Worm (Caenorhabditis elegans): ENCODE measurements around the gene Y57E12AL.1.

Gene Y57E12AL.1

DNA sequence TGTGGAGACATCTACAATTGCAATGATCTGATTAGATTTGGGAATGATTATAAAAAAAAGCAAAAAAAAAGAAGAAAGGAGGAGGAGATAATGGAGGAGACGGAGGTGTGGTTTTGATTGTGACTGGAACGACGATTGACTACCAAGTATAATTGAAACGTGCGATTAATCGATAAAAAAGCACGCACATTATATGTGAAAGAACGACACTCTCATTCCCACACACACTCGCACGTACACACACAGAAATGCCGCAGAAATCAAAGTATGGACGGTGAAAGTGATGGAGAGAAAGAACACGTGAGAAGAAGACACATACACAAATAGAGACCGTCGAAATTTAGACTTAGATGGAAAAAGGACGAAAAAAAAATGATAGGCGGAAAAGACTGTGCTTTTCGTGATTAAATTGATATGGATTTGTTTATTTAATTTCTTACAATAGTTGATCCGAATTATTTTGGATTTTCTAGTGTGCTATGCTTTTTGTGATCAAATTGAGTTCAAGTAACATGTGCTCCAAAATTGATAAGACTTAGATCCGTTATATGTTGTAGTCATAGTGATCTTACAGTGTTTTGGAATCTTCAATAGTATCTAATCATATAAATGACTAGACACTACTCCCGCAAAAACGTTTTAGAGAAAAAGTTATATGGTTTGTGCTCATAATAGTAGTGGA, 33.5 kb downstream of the Y57E12AL.1 start, which contains the start of gene nhr-135 (continued):
- no peak for TF ChIP-seq F10E7.11 (tag; optimal IDR thresholded peaks at IDR 0.05)
- peak; percentile 92 for TF ChIP-seq nhr-80 (tag; optimal IDR thresholded peaks at IDR 0.05)
- TF ChIP-seq Y95B8A.8 (GFP tag; IDR thresholded peaks at IDR 0.05): no peak

DNA sequence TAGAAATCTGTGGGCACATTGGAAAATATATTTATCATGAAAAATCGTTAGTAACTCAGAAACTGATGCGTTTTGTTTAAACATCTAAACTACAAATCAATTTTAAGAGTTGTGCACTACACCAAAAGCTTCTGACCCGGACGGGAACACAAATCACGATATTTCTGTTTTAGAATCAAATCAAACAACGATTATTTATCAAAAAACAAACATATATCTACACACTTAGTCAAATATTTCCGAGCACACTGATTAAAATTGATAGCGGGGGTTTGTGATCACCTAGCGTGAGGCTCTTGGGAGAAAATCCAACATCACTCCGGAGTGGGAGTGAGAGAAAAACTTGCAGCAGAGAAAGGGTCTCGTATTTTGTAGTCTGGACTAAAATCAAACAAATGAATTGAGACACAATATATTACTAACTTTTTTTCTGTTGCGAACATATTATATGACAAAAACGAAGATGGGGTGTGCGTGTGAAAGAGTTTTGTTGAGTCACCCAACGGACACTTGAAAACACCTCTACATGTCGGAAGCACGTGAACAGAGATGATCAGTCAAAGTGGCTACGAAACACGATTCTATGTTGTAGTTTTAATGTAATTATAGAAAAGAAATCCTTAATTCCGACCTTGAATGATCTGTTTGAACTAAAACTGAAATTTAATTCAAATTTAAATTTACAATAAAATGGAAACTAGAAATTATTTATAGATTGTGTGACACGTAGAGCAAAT, 35.1 kb downstream of the Y57E12AL.1 start:
- TF ChIP-seq akir-1 (GFP tag; optimal IDR thresholded peaks at IDR 0.05) (no peak), nhr-80 (tag; optimal IDR thresholded peaks at IDR 0.05) (peak; percentile 40)

- TF ChIP-seq lir-1 (GFP tag; conservative IDR thresholded peaks at IDR 0.05): no peak
- no peak for TF ChIP-seq F52B5.7 (tag; optimal IDR thresholded peaks at IDR 0.05)
- TF ChIP-seq F10E7.11 (tag; optimal IDR thresholded peaks at IDR 0.05): no peak
- no peak for TF ChIP-seq dox-1 (GFP tag; IDR thresholded peaks at IDR 0.05)
- TF ChIP-seq F57A8.1 (GFP tag; optimal IDR thresholded peaks at IDR 0.05): no peak
- TF ChIP-seq F22D6.2 (tag; optimal IDR thresholded peaks at IDR 0.05): no peak
- TF ChIP-seq rpc-1 (optimal IDR thresholded peaks at IDR 0.05): no peak
- TF ChIP-seq rpc-1 (tag; optimal IDR thresholded peaks at IDR 0.05): no peak
- TF ChIP-seq hrde-1 (tag; optimal IDR thresholded peaks at IDR 0.05; ENCODE audit: borderline replicate concordance): no peak
- no peak for TF ChIP-seq K11D2.4 (GFP tag; IDR thresholded peaks at IDR 0.05)
- no peak for TF ChIP-seq gei-17 (GFP tag; optimal IDR thresholded peaks at IDR 0.05)
- no peak for TF ChIP-seq F33H1.4 (GFP tag; IDR thresholded peaks at IDR 0.05)
These were observed 35.9 kb downstream of the Y57E12AL.1 start for ce11 chrV:7096129-7096730.

ce11 chrV:7096811-7097210, 36.5 kb downstream of the Y57E12AL.1 start:
- no peak for TF ChIP-seq chd-7 (tag; optimal IDR thresholded peaks at IDR 0.05)
- no peak for TF ChIP-seq hrde-1 (tag; optimal IDR thresholded peaks at IDR 0.05; ENCODE audit: borderline replicate concordance)
- no peak for TF ChIP-seq hmg-20 (GFP tag; IDR thresholded peaks at IDR 0.05)
- no peak for TF ChIP-seq B0336.3 (GFP tag; IDR thresholded peaks at IDR 0.05)
- TF ChIP-seq D2030.7 (GFP tag; IDR thresholded peaks at IDR 0.05): no peak
- TF ChIP-seq F33H1.4 (GFP tag; IDR thresholded peaks at IDR 0.05): no peak
- TF ChIP-seq F39B2.1 (GFP tag; IDR thresholded peaks at IDR 0.05): no peak
- TF ChIP-seq ZK185.1 (tag; optimal IDR thresholded peaks at IDR 0.05; ENCODE audit: poor library complexity, severe bottlenecking): no peak
- no peak for TF ChIP-seq ceh-40 (GFP tag; IDR thresholded peaks at IDR 0.05)
- no peak for TF ChIP-seq Y53F4B.3 (GFP tag; IDR thresholded peaks at IDR 0.05)
- no peak for TF ChIP-seq pha-4 (tag; optimal IDR thresholded peaks at IDR 0.05)
- no peak for TF ChIP-seq hlh-26 (GFP tag; conservative IDR thresholded peaks at IDR 0.05)
- no peak for TF ChIP-seq nfyb-1 (GFP tag; IDR thresholded peaks at IDR 0.05)
- TF ChIP-seq efl-1 (GFP tag; optimal IDR thresholded peaks at IDR 0.05): no peak
- TF ChIP-seq B0261.1 (tag; optimal IDR thresholded peaks at IDR 0.05): no peak
- no peak for TF ChIP-seq F10E7.11 (tag; optimal IDR thresholded peaks at IDR 0.05)
- no peak for TF ChIP-seq madf-8 (GFP tag; conservative IDR thresholded peaks at IDR 0.05)

DNA sequence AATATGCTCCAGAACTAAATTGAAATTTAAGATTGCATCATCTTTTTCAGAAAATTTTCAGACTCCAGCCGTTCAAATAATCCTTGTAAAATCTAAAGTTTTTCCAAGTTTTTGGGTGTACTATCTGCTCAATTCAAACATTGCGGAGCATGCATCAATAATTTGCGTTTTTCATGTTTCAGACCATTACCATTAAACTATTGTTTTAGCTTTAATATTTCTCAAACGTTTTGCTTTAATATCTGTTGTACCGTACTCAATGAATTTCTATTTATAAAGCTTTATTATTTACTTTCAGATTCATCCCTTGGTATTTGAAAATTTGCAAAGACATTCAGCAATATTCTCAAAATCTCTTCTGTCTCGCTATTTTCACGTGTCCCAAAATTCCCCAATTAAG, 42.9 kb downstream of the Y57E12AL.1 start, which contains the start of gene odr-2:
odr-2 (plus strand) TSS at position 301 of the 400 bp plus-strand sequence.
- TF ChIP-seq hmg-1.2 (GFP tag; IDR thresholded peaks at IDR 0.05): no peak
- TF ChIP-seq ztf-3 (GFP tag; optimal IDR thresholded peaks at IDR 0.05): no peak
- TF ChIP-seq zim-3 (tag; optimal IDR thresholded peaks at IDR 0.05): no peak
- TF ChIP-seq bed-1 (GFP tag; IDR thresholded peaks at IDR 0.05): no peak
- no peak for TF ChIP-seq die-1 (tag; optimal IDR thresholded peaks at IDR 0.05)
- TF ChIP-seq K12H6.12 (tag; optimal IDR thresholded peaks at IDR 0.05): no peak
- no peak for TF ChIP-seq mes-4 (tag; optimal IDR thresholded peaks at IDR 0.05)
- TF ChIP-seq F22D6.2 (tag; optimal IDR thresholded peaks at IDR 0.05): no peak

Data from whole organism, young adult.